Worm (Caenorhabditis elegans) whole organism, L4/young adult: Measurements from ENCODE around the gene ttc-36.
"Not testable (repeated sequence)": the region's sequence is repeated elsewhere in the genome, so short reads cannot be mapped to it uniquely, and the experiment has no call there.

Source experiments
- W03F9.2 ChIP-seq: fragments of 150-350 bp; optimal IDR thresholded peaks from 2 replicates; lab custom pipeline; 2014; ENCODE audit warnings: missing biosample characterization, missing genetic modification characterization
- dao-5 ChIP-seq: sonication (generic microtip); optimal IDR thresholded peaks from 2 replicates; lab custom pipeline; 2016; ENCODE audit warnings: missing genotype, missing genetic modification characterization, moderate library complexity, missing compliant biosample characterization
- him-1 ChIP-seq: sonication (generic microtip); optimal IDR thresholded peaks from 2 replicates; lab custom pipeline; 2016; ENCODE audit warnings: missing genotype, missing genetic modification reagents, missing genetic modification characterization, missing compliant biosample characterization

DNA sequence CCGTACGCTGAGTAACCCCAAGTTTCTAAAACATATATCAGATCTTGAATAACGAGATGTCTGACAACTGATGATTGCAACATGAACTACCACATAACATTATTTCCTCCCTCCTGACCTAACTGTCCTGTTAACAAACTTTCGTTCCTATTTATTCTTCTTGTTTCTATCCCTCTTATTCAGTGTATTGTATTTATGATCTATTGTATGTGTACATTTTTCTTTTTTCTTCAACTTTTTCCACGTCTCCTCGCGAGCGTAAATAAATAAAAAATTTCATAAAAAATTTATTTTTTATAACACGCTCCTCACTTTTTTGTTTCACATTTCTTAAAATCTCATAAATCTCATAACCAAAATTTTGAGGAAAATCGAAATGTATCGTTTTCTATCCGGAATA, 23.7 kb upstream of the ttc-36 start, which contains the start of gene ZK892.4:
- TF ChIP-seq W03F9.2; him-1; dao-5 (tag; lab: Kevin White, UChicago): not testable (repeated sequence)
